Fruit fly (Drosophila melanogaster) whole organism, adult: ENCODE data around the gene CG3335.
A peak's percentile ranks its signal among the peaks of the same experiment; 100 is the strongest.

Experiments
- CG11617 ChIP-seq: fragments of 200-800 bp; sonication (Bioruptor generic); optimal IDR thresholded peaks from 2 replicates; lab custom pipeline; 2017; ENCODE audit warnings: mild to moderate bottlenecking, missing biosample characterization, missing genetic modification reagents, missing genetic modification characterization
- CG12768 ChIP-seq: fragments of 200-800 bp; sonication (Bioruptor generic); optimal IDR thresholded peaks from 2 replicates; lab custom pipeline; 2017; ENCODE audit warnings: missing biosample characterization, missing genetic modification characterization, mild to moderate bottlenecking, moderate library complexity, missing genetic modification reagents
- CG14711 ChIP-seq: fragments of 200-800 bp; sonication (Bioruptor generic); optimal IDR thresholded peaks from 2 replicates; lab custom pipeline; 2018; ENCODE audit warnings: missing biosample characterization, mild to moderate bottlenecking, missing genetic modification characterization, moderate library complexity
- CG1620 ChIP-seq: fragments of 200-800 bp; sonication (Bioruptor generic); optimal IDR thresholded peaks from 2 replicates; lab custom pipeline; 2016; ENCODE audit warnings: missing biosample characterization, missing genetic modification characterization
- CG33017 ChIP-seq: fragments of 200-800 bp; sonication (Bioruptor generic); optimal IDR thresholded peaks from 2 replicates; lab custom pipeline; 2018; ENCODE audit warnings: missing biosample characterization, mild to moderate bottlenecking, missing genetic modification characterization, moderate library complexity
- CG5204 ChIP-seq: fragments of 200-800 bp; sonication (Bioruptor generic); optimal IDR thresholded peaks from 2 replicates; lab custom pipeline; 2016; ENCODE audit warnings: missing biosample characterization, missing genetic modification characterization
- CG7045 ChIP-seq: fragments of 200-800 bp; sonication (Bioruptor generic); optimal IDR thresholded peaks from 2 replicates; lab custom pipeline; 2017; ENCODE audit warnings: missing biosample characterization, mild to moderate bottlenecking, missing genetic modification characterization
- CG7101 ChIP-seq: fragments of 200-800 bp; sonication (Bioruptor generic); optimal IDR thresholded peaks from 2 replicates; lab custom pipeline; 2018; ENCODE audit warnings: missing biosample characterization, mild to moderate bottlenecking, missing genetic modification characterization, moderate library complexity
- Clk ChIP-seq: fragments of 200-800 bp; sonication (Bioruptor generic); optimal IDR thresholded peaks from 2 replicates; lab custom pipeline; 2017; ENCODE audit warnings: missing biosample characterization, missing genetic modification characterization
- Crg-1 ChIP-seq: fragments of 200-800 bp; sonication (Bioruptor generic); optimal IDR thresholded peaks from 2 replicates; lab custom pipeline; 2016; ENCODE audit warnings: missing biosample characterization, missing genetic modification characterization
- Hr96 ChIP-seq: fragments of 200-800 bp; sonication (Bioruptor generic); optimal IDR thresholded peaks from 2 replicates; lab custom pipeline; 2016; ENCODE audit warnings: missing biosample characterization, missing genetic modification characterization
- Mnt ChIP-seq: fragments of 200-800 bp; sonication (Bioruptor generic); optimal IDR thresholded peaks from 2 replicates; lab custom pipeline; 2016; ENCODE audit warnings: missing biosample characterization, mild to moderate bottlenecking, missing genetic modification characterization
- bab1 ChIP-seq: fragments of 200-800 bp; sonication (Bioruptor generic); optimal IDR thresholded peaks from 3 replicates; lab custom pipeline; 2019; ENCODE audit warnings: missing biosample characterization, mild to moderate bottlenecking, missing genetic modification characterization, moderate library complexity
- cic ChIP-seq: fragments of 200-800 bp; sonication (Bioruptor generic); optimal IDR thresholded peaks from 2 replicates; lab custom pipeline; 2017; ENCODE audit warnings: missing biosample characterization, mild to moderate bottlenecking, missing genetic modification characterization, moderate library complexity
- cnc ChIP-seq, 2 experiments: fragments of >200 bp; optimal IDR thresholded peaks; 2 replicates each; lab custom pipeline; 2017
- kay ChIP-seq: fragments of 200-800 bp; sonication (Bioruptor generic); peaks from one replicate; lab custom pipeline; 2016; ENCODE audit warnings: missing biosample characterization, missing genetic modification characterization, borderline replicate concordance
- ovo ChIP-seq: fragments of 200-800 bp; sonication (Bioruptor generic); optimal IDR thresholded peaks from 2 replicates; lab custom pipeline; 2016; ENCODE audit warnings: missing biosample characterization, missing genetic modification characterization
- pad ChIP-seq: fragments of 200-800 bp; sonication (Bioruptor generic); optimal IDR thresholded peaks from 3 replicates; lab custom pipeline; 2017; ENCODE audit warnings: missing biosample characterization, missing genetic modification characterization, mild to moderate bottlenecking, moderate library complexity, missing genetic modification reagents
- tj ChIP-seq: fragments of 200-800 bp; sonication (Bioruptor generic); optimal IDR thresholded peaks from 3 replicates; lab custom pipeline; 2017; ENCODE audit warnings: missing biosample characterization, mild to moderate bottlenecking, missing genetic modification characterization, moderate library complexity
- toe ChIP-seq: fragments of 200-800 bp; sonication (Bioruptor generic); optimal IDR thresholded peaks from 2 replicates; lab custom pipeline; 2016; ENCODE audit warnings: missing biosample characterization, missing genetic modification characterization

CG3335 gene

dm6 chr3L:9638971-9639370 lies 14.9 kb downstream of the CG3335 start, which contains the start of gene CG18179:
CG18179 (plus strand) TSS chr3L:9639271.
- TF ChIP-seq CG1620 (GFP tag; lab: Kevin White, UChicago) (no peak), Hr96 (GFP tag; lab: Kevin White, UChicago) (no peak), CG7045 (no peak), CG14711 (tag; lab: Kevin White, UChicago) (no peak), CG7101 (tag; lab: Kevin White, UChicago) (no peak), CG5204 (GFP tag; lab: Kevin White, UChicago) (no peak), kay (GFP tag; lab: Kevin White, UChicago) (no peak), CG33017 (no peak), CG12768 (GFP tag; lab: Kevin White, UChicago) (no peak), Mnt (no peak), cnc (optimal IDR thresholded peaks at IDR 0.05; lab: Kevin White, UChicago) (no peak), Crg-1 (no peak)

dm6 chr3L:9640713-9641112 lies 16.7 kb downstream of the CG3335 start, which contains the start of gene CG18180:
CG18180 (plus strand) TSS chr3L:9641013.
- TF ChIP-seq cic (peak; percentile 87), CG12768 (GFP tag; lab: Kevin White, UChicago) (no peak)

- TF ChIP-seq ovo (GFP tag; lab: Kevin White, UChicago) (no peak), pad (GFP tag; lab: Kevin White, UChicago) (no peak), Hr96 (GFP tag; lab: Kevin White, UChicago) (no peak), toe (GFP tag; lab: Kevin White, UChicago) (no peak), CG1620 (GFP tag; lab: Kevin White, UChicago) (no peak), CG5204 (GFP tag; lab: Kevin White, UChicago) (no peak), tj (GFP tag; lab: Kevin White, UChicago) (no peak), CG11617 (GFP tag; lab: Kevin White, UChicago) (no peak), cnc (optimal IDR thresholded peaks at IDR 0.05; lab: Kevin White, UChicago) (no peak), Mnt (no peak), bab1 (GFP tag; lab: Kevin White, UChicago) (no peak), kay (GFP tag; lab: Kevin White, UChicago) (no peak), cic (no peak), CG14711 (tag; lab: Kevin White, UChicago) (no peak), Clk (no peak), CG7101 (tag; lab: Kevin White, UChicago) (no peak), CG12768 (GFP tag; lab: Kevin White, UChicago) (no peak)
Observed at dm6 chr3L:9643762-9644161, 19.7 kb downstream of the CG3335 start, which contains the start of gene CNMaR. CNMaR (plus strand) TSS chr3L:9644109.

- TF ChIP-seq CG7045 (no peak), Hr96 (GFP tag; lab: Kevin White, UChicago) (no peak), toe (GFP tag; lab: Kevin White, UChicago) (no peak), CG5204 (GFP tag; lab: Kevin White, UChicago) (no peak), ovo (GFP tag; lab: Kevin White, UChicago) (no peak), cic (peak; percentile 60), kay (GFP tag; lab: Kevin White, UChicago) (no peak)
Observed at dm6 chr3L:9671372-9671771, 47.3 kb downstream of the CG3335 start.

DNA sequence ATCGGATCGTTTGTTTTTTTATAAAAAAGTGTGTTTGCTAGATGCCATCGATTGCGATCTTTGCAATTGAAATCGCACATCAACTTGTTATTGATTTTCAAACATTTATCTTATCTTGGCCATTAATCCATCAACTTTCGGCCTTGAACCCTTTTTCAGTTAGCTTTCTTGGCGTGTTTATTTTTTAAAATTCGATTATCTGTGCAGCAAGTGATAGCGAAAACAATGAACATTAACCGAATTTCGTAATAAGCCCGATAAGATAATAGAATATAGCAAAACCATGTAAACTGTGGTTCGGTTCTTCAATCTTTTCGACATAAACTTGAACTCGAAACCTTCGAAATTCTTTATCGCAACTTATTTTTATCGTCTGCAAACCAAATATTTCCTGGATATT lies 50.3 kb downstream of the CG3335 start:
- TF ChIP-seq kay (GFP tag; lab: Kevin White, UChicago) (peak; percentile 26), ovo (GFP tag; lab: Kevin White, UChicago) (no peak), Hr96 (GFP tag; lab: Kevin White, UChicago) (no peak), Clk (no peak)

DNA sequence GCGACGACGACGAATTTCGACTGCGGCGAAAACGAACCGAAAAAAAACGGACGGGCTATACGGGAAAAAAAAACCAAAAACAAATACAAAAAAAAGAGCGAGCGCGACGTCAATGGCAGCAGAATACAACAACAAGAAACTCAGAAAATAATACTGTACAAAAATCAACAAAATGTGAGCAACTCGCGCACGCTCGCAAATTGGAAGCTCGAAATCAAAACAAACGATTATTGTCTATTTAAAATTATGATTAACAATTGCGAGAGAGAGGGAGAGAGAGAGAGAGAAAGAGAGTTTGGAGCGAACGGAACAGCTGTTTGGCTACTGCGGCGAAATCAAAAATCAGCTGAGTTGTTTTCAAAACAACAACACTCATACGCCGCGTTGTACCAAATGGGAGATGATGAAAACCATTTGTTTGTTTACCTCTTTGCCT lies 51.5 kb downstream of the CG3335 start:
- peak; percentile 98 for TF ChIP-seq kay (GFP tag; lab: Kevin White, UChicago)
- peak; percentile 40 for TF ChIP-seq Hr96 (GFP tag; lab: Kevin White, UChicago)
- peak; percentile 4 for TF ChIP-seq CG1620 (GFP tag; lab: Kevin White, UChicago)
- no peak for TF ChIP-seq CG14711 (tag; lab: Kevin White, UChicago)
- TF ChIP-seq CG33017 = peak; percentile 77
- no peak for TF ChIP-seq CG5204 (GFP tag; lab: Kevin White, UChicago)
- peak; percentile 91 for TF ChIP-seq CG12768 (GFP tag; lab: Kevin White, UChicago)
- TF ChIP-seq Crg-1 = no peak
- peak; percentile 80 for TF ChIP-seq cic
- TF ChIP-seq Mnt = peak; percentile 44
- TF ChIP-seq ovo (GFP tag; lab: Kevin White, UChicago) = peak; percentile 69
- TF ChIP-seq bab1 (GFP tag; lab: Kevin White, UChicago) = no peak
- TF ChIP-seq tj (GFP tag; lab: Kevin White, UChicago) = peak; percentile 44
- peak; percentile 46 for TF ChIP-seq CG7045
- TF ChIP-seq CG11617 (GFP tag; lab: Kevin White, UChicago) = peak; percentile 65
- TF ChIP-seq Clk = no peak
- peak; percentile 19 for TF ChIP-seq CG7101 (tag; lab: Kevin White, UChicago)
